Fruit fly (Drosophila melanogaster) Kc167 (cell line): Measurements from ENCODE around the gene CG14515.

Experiments used
- Myc ChIP-seq: fragments of >200 bp; optimal IDR thresholded peaks from 2 replicates; lab custom pipeline; 2017; ENCODE audit warnings: missing external identifiers
- h ChIP-seq: fragments of >200 bp; optimal IDR thresholded peaks from 3 replicates; lab custom pipeline; 2018; ENCODE audit warnings: missing external identifiers
- insv ChIP-seq: fragments of >200 bp; optimal IDR thresholded peaks from 3 replicates; lab custom pipeline; 2018; ENCODE audit warnings: missing external identifiers
- psq ChIP-seq: fragments of >200 bp; optimal IDR thresholded peaks from 2 replicates; lab custom pipeline; 2017; ENCODE audit warnings: missing external identifiers

- TF ChIP-seq Myc (no peak), h (lab: Kevin White, UChicago) (no peak), psq (lab: Kevin White, UChicago) (no peak), insv (lab: Kevin White, UChicago) (no peak)
Measured at dm6 chr3R:29227675-29228211, 30.4 kb downstream of the CG14515 start, which contains the start of gene CG14507.
